Fruit fly (Drosophila melanogaster) whole organism, embryonic: Measurements from ENCODE around the gene hang.

Source experiments
- Adf1 ChIP-seq: fragments of 200-800 bp; sonication (Bioruptor generic); IDR thresholded peaks from 2 replicates; pipeline ENCODE4 v1.3.6; 2022; ENCODE audit warnings: missing biosample characterization, missing genetic modification characterization
- Awh ChIP-seq: fragments of 200-800 bp; sonication (Bioruptor generic); IDR thresholded peaks from 2 replicates; pipeline ENCODE4, ENCODE4 v1.3.6; 2022; ENCODE audit warnings: missing biosample characterization, missing genetic modification characterization
- CG10209 ChIP-seq: fragments of 200-800 bp; sonication (Bioruptor generic); optimal IDR thresholded peaks from 3 replicates; lab custom pipeline; 2017; ENCODE audit warnings: missing biosample characterization, mild to moderate bottlenecking, missing genetic modification characterization, missing genetic modification reagents
- CG10366 ChIP-seq: fragments of 200-800 bp; sonication (Bioruptor generic); IDR thresholded peaks from 2 replicates; pipeline ENCODE4 v1.3.6; 2022; ENCODE audit warnings: missing biosample characterization, missing genetic modification characterization
- CG10543 ChIP-seq: fragments of 200-800 bp; sonication (Bioruptor generic); optimal IDR thresholded peaks from 3 replicates; lab custom pipeline; 2017; ENCODE audit warnings: missing biosample characterization, mild to moderate bottlenecking, missing genetic modification characterization, moderate library complexity
- CG11723 ChIP-seq: fragments of 200-800 bp; sonication (Bioruptor generic); optimal IDR thresholded peaks from 2 replicates; lab custom pipeline; 2017; ENCODE audit warnings: missing biosample characterization, mild to moderate bottlenecking, missing genetic modification characterization
- CG13296 ChIP-seq: fragments of 200-800 bp; sonication (Bioruptor generic); optimal IDR thresholded peaks from 3 replicates; lab custom pipeline; 2018; ENCODE audit warnings: missing biosample characterization, mild to moderate bottlenecking, missing genetic modification characterization
- CG15269 ChIP-seq: fragments of 200-800 bp; sonication (Bioruptor generic); optimal IDR thresholded peaks from 2 replicates; lab custom pipeline; 2018; ENCODE audit warnings: missing biosample characterization, mild to moderate bottlenecking, missing genetic modification characterization, moderate library complexity
- CG15514 ChIP-seq: fragments of 200-800 bp; sonication (Bioruptor generic); optimal IDR thresholded peaks from 3 replicates; lab custom pipeline; 2017; ENCODE audit warnings: missing biosample characterization, missing genetic modification characterization, mild to moderate bottlenecking, moderate library complexity, missing genetic modification reagents
- CG1603 ChIP-seq: fragments of 200-800 bp; sonication (Bioruptor generic); optimal IDR thresholded peaks from 2 replicates; lab custom pipeline; 2019; ENCODE audit warnings: missing biosample characterization, mild to moderate bottlenecking, missing genetic modification characterization, moderate library complexity
- CG1792 ChIP-seq: fragments of 200-800 bp; sonication (Bioruptor generic); optimal IDR thresholded peaks from 2 replicates; lab custom pipeline; 2016; ENCODE audit warnings: missing biosample characterization, missing genetic modification characterization
- CG4360 ChIP-seq: fragments of 200-800 bp; sonication (Bioruptor generic); IDR thresholded peaks from 2 replicates; pipeline ENCODE4 v1.3.6; 2022; ENCODE audit warnings: missing biosample characterization, missing genetic modification characterization
- CG4424 ChIP-seq: fragments of 200-800 bp; sonication (Bioruptor generic); optimal IDR thresholded peaks from 3 replicates; lab custom pipeline; 2016; ENCODE audit warnings: missing biosample characterization, missing genetic modification characterization
- CG7556 ChIP-seq: fragments of 200-800 bp; sonication (Bioruptor generic); optimal IDR thresholded peaks from 2 replicates; lab custom pipeline; 2017; ENCODE audit warnings: missing biosample characterization, mild to moderate bottlenecking, missing genetic modification characterization
- CG8281 ChIP-seq: fragments of 200-800 bp; sonication (Bioruptor generic); optimal IDR thresholded peaks from 2 replicates; lab custom pipeline; 2018; ENCODE audit warnings: missing biosample characterization, mild to moderate bottlenecking, missing genetic modification characterization, moderate library complexity
- CG8924 ChIP-seq: fragments of 200-800 bp; optimal IDR thresholded peaks from 3 replicates; lab custom pipeline; 2019; ENCODE audit warnings: missing biosample characterization, mild to moderate bottlenecking, missing genetic modification characterization, moderate library complexity
- D19A ChIP-seq: fragments of 200-800 bp; optimal IDR thresholded peaks from 3 replicates; lab custom pipeline; 2019; ENCODE audit warnings: missing biosample characterization, mild to moderate bottlenecking, missing genetic modification characterization, moderate library complexity
- Drgx ChIP-seq: fragments of 200-800 bp; sonication (Bioruptor generic); IDR thresholded peaks from 2 replicates; pipeline ENCODE4 v1.3.6; 2022; ENCODE audit warnings: missing biosample characterization, missing genetic modification characterization
- Gug ChIP-seq: fragments of 200-800 bp; sonication (Bioruptor generic); IDR thresholded peaks from 4 replicates; pipeline ENCODE4 v1.3.6; 2022; ENCODE audit warnings: missing biosample characterization, missing genetic modification characterization
- HLHmδ ChIP-seq: fragments of 200-800 bp; sonication (Bioruptor generic); optimal IDR thresholded peaks from 2 replicates; lab custom pipeline; 2018; ENCODE audit warnings: missing biosample characterization, mild to moderate bottlenecking, missing genetic modification characterization, moderate library complexity
- Hr51 ChIP-seq, 2 experiments: fragments of 200-800 bp; sonication (Bioruptor generic); optimal IDR thresholded peaks; 2 replicates in 1 of 2; 3 replicates in 1 of 2; lab custom pipeline; 2016 to 2018; ENCODE audit warnings: missing biosample characterization in 2 of 2, missing genetic modification characterization in 2 of 2, mild to moderate bottlenecking in 1 of 2, moderate library complexity in 1 of 2
- Rfx ChIP-seq: fragments of 200-800 bp; sonication (Bioruptor generic); IDR thresholded peaks from 2 replicates; pipeline ENCODE4 v1.3.6; 2022; ENCODE audit warnings: missing biosample characterization, missing genetic modification characterization
- Sin3A ChIP-seq: fragments of >200 bp; optimal IDR thresholded peaks from 2 replicates; lab custom pipeline; 2018
- Six4 ChIP-seq: fragments of 200-800 bp; sonication (Bioruptor generic); optimal IDR thresholded peaks from 2 replicates; lab custom pipeline; 2016; ENCODE audit warnings: missing biosample characterization, missing genetic modification characterization
- Tbp ChIP-seq: fragments of >200 bp; optimal IDR thresholded peaks from 2 replicates; lab custom pipeline; 2018; ENCODE audit warnings: missing biosample characterization, missing genetic modification characterization
- Trl ChIP-seq, 3 experiments: fragments of >200 bp in 2 of 3; fragments of 200-800 bp in 1 of 3; sonication (Bioruptor generic) in 1 of 3; optimal IDR thresholded peaks; 2 replicates in 1 of 3; 3 replicates in 2 of 3; lab custom pipeline; 2016 to 2017; ENCODE audit warnings: missing biosample characterization in 1 of 3, missing genetic modification characterization in 1 of 3
- YL-1 ChIP-seq: fragments of 200-800 bp; sonication (Bioruptor generic); optimal IDR thresholded peaks from 3 replicates; lab custom pipeline; 2017; ENCODE audit warnings: missing biosample characterization, mild to moderate bottlenecking, missing genetic modification characterization
- amos ChIP-seq: fragments of 200-800 bp; sonication (Bioruptor generic); IDR thresholded peaks from 2 replicates; pipeline ENCODE4 v1.3.6; 2022; ENCODE audit warnings: missing biosample characterization, missing genetic modification characterization; ENCODE audit not compliant: partially characterized antibody
- ap ChIP-seq: fragments of 200-800 bp; sonication (Bioruptor generic); IDR thresholded peaks from 2 replicates; pipeline ENCODE4 v1.3.6; 2022; ENCODE audit warnings: missing biosample characterization, missing genetic modification characterization
- az2 ChIP-seq: fragments of 200-800 bp; sonication (Bioruptor generic); optimal IDR thresholded peaks from 3 replicates; lab custom pipeline; 2016; ENCODE audit warnings: missing biosample characterization, missing genetic modification characterization
- bowl ChIP-seq: fragments of 200-800 bp; sonication (Bioruptor generic); IDR thresholded peaks from 2 replicates; pipeline ENCODE4 v1.3.6; 2022; ENCODE audit warnings: missing biosample characterization, missing genetic modification characterization
- bsh ChIP-seq, 2 experiments: fragments of 200-800 bp; sonication (Bioruptor generic); optimal IDR thresholded peaks; 2 replicates each; lab custom pipeline; 2017 to 2018; ENCODE audit warnings: mild to moderate bottlenecking in 2 of 2, missing biosample characterization in 2 of 2, missing genetic modification characterization in 2 of 2, moderate library complexity in 1 of 2
- cas ChIP-seq: fragments of 200-800 bp; sonication (Bioruptor generic); IDR thresholded peaks from 2 replicates; pipeline ENCODE4 v1.3.6; 2022; ENCODE audit warnings: missing biosample characterization, missing genetic modification characterization
- cg ChIP-seq: fragments of 200-800 bp; sonication (Bioruptor generic); optimal IDR thresholded peaks from 3 replicates; lab custom pipeline; 2019; ENCODE audit warnings: missing biosample characterization, mild to moderate bottlenecking, missing genetic modification characterization, moderate library complexity
- ci ChIP-seq: fragments of 200-800 bp; sonication (Bioruptor generic); IDR thresholded peaks from 3 replicates; pipeline ENCODE4 v1.3.6; 2022; ENCODE audit warnings: missing biosample characterization, missing genetic modification characterization
- cwo ChIP-seq: fragments of 200-800 bp; sonication (Bioruptor generic); optimal IDR thresholded peaks from 3 replicates; lab custom pipeline; 2017; ENCODE audit warnings: missing biosample characterization, missing genetic modification characterization, mild to moderate bottlenecking, moderate library complexity, missing genetic modification reagents
- gt ChIP-seq: fragments of 200-800 bp; sonication (Bioruptor generic); IDR thresholded peaks from 2 replicates; pipeline ENCODE4 v1.3.6; 2022; ENCODE audit warnings: missing biosample characterization, missing genetic modification characterization
- lmd ChIP-seq: fragments of 200-800 bp; sonication (Bioruptor generic); IDR thresholded peaks from 2 replicates; pipeline ENCODE4 v1.3.6; 2022; ENCODE audit warnings: missing biosample characterization, missing genetic modification characterization
- lov ChIP-seq, 2 experiments: fragments of 200-800 bp in 1 of 2; fragments of >200 bp in 1 of 2; sonication (Bioruptor generic) in 1 of 2; IDR thresholded peaks in 1 of 2; optimal IDR thresholded peaks in 1 of 2; 2 replicates in 1 of 2; 3 replicates in 1 of 2; pipeline versions ENCODE4 v1.3.6 to Lab custom; 2017 to 2022; ENCODE audit warnings: missing biosample characterization in 1 of 2, missing genetic modification characterization in 1 of 2
- odd ChIP-seq: fragments of 200-800 bp; sonication (Bioruptor generic); optimal IDR thresholded peaks from 2 replicates; lab custom pipeline; 2017; ENCODE audit warnings: missing biosample characterization, mild to moderate bottlenecking, missing genetic modification characterization
- psq ChIP-seq: fragments of 200-800 bp; sonication (Bioruptor generic); optimal IDR thresholded peaks from 2 replicates; lab custom pipeline; 2017; ENCODE audit warnings: missing biosample characterization, missing genetic modification characterization
- repo ChIP-seq: fragments of 200-800 bp; sonication (Bioruptor generic); optimal IDR thresholded peaks from 2 replicates; lab custom pipeline; 2016; ENCODE audit warnings: missing biosample characterization, missing genetic modification characterization
- zf30C ChIP-seq: fragments of 200-800 bp; sonication (Bioruptor generic); optimal IDR thresholded peaks from 3 replicates; lab custom pipeline; 2018; ENCODE audit warnings: missing biosample characterization, mild to moderate bottlenecking, missing genetic modification characterization

hang gene

dm6 chrX:16421899-16422412, 675 bp upstream of the hang start, which contains the start of gene AnxB11 (continued):
- TF ChIP-seq amos (GFP tag; lab: Robert Waterston, UW) (peak; percentile 56; the same call in 1 of the 2 replicates), CG7556 (GFP tag; lab: Kevin White, UChicago) (no peak), CG11723 (GFP tag; lab: Kevin White, UChicago) (no peak), ap (GFP tag; lab: Robert Waterston, UW) (no peak), bsh (GFP tag; optimal IDR thresholded peaks at IDR 0.05; lab: Kevin White, UChicago) (no peak), Six4 (no peak), CG1792 (GFP tag; lab: Kevin White, UChicago) (no peak), CG13296 (GFP tag; lab: Kevin White, UChicago) (no peak), CG10209 (no peak), lmd (GFP tag; lab: Robert Waterston, UW) (no peak), zf30C (GFP tag; lab: Kevin White, UChicago) (no peak), bowl (GFP tag; lab: Robert Waterston, UW) (no peak), HLHmδ (GFP tag; lab: Kevin White, UChicago) (no peak), CG10543 (GFP tag; lab: Kevin White, UChicago) (no peak), CG1603 (tag; lab: Kevin White, UChicago) (peak; percentile 37), CG10366 (GFP tag; lab: Robert Waterston, UW) (no peak), cwo (peak; percentile 25), CG4424 (GFP tag; lab: Kevin White, UChicago) (no peak), CG8924 (peak; percentile 8), CG15514 (GFP tag; lab: Kevin White, UChicago) (no peak), Tbp (no peak), psq (GFP tag; lab: Kevin White, UChicago) (no peak), gt (GFP tag; lab: Robert Waterston, UW) (no peak), D19A (no peak), Gug (GFP tag; lab: Robert Waterston, UW) (no peak), repo (GFP tag; lab: Kevin White, UChicago) (no peak), CG8281 (tag; lab: Kevin White, UChicago) (no peak), az2 (GFP tag; lab: Kevin White, UChicago) (no peak), Sin3A (lab: Kevin White, UChicago) (peak; percentile 29), lov (optimal IDR thresholded peaks at IDR 0.05; lab: Kevin White, UChicago) (no peak), lov (GFP tag; IDR thresholded peaks at IDR 0.05; lab: Robert Waterston, UW) (no peak)
- TF ChIP-seq, all 482 proteins: peak for 64

- TF ChIP-seq Awh (no peak), Drgx (GFP tag; lab: Robert Waterston, UW) (peak; percentile 54; the same call in 1 of the 2 replicates), cas (GFP tag; lab: Robert Waterston, UW) (no peak), odd (GFP tag; lab: Kevin White, UChicago) (peak; percentile 8), cg (GFP tag; lab: Kevin White, UChicago) (peak; percentile 16), Adf1 (GFP tag; lab: Robert Waterston, UW) (peak; percentile 23; the same call in 1 of the 2 replicates), YL-1 (no peak), Hr51 (GFP tag; optimal IDR thresholded peaks at IDR 0.05; lab: Kevin White, UChicago) (no peak), CG4360 (GFP tag; lab: Robert Waterston, UW) (peak; percentile 87), CG15269 (no peak), Rfx (GFP tag; lab: Robert Waterston, UW) (0 out of 2 replicates have a peak, but pooled peaks have one; percentile 6), ci (GFP tag; lab: Robert Waterston, UW) (peak; percentile 51; the same call in 1 of the 3 replicates), Trl (optimal IDR thresholded peaks at IDR 0.05; lab: Kevin White, UChicago) (peak in 1 of 2 experiments; percentile 31), Trl (GFP tag; optimal IDR thresholded peaks at IDR 0.05; lab: Kevin White, UChicago) (no peak)
- TF ChIP-seq, all 482 proteins: peak for 8
Measured at dm6 chrX:16423125-16423509, 486 bp downstream of the hang start.
